Worm (Caenorhabditis elegans): ENCODE data around the gene ncx-5.

DNA sequence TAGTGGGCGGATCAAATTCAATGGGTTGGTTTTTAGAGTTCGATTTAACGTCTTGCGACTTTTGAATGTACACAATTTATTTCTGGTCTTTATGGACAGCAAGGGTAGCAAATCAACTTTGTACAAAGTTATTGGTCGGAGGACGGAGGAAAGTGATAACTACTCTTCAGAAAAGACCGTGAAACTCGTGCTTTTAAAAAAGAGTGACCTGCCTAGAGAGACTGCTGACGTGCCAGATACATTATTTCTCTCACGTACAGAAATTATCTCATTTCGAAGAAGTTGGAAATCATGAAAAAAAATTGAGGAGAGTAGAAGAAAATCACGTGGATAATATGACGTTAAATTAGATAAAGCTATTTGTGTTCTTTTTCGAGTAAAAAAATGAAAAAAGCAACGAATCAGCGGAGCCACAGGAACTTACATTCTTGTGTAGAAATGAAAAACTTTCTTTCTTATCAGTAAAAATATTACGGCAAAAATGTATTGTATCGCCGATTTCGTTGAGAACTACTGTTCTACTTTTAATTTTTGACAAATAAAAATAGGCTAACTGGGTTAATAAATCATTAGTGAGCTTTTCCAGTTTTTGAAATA is 46.3 kb upstream of the ncx-5 start, which contains the start of gene ppm-1.A:
- TF ChIP-seq ceh-79 (tag; optimal IDR thresholded peaks at IDR 0.05) (no peak), B0336.3 (GFP tag; IDR thresholded peaks at IDR 0.05) (no peak), lsy-27 (tag; optimal IDR thresholded peaks at IDR 0.05; ENCODE audit: borderline replicate concordance, insufficient read depth) (no peak), unc-62 (GFP tag; optimal IDR thresholded peaks at IDR 0.05) (no peak), cebp-1 (GFP tag; IDR thresholded peaks at IDR 0.05) (no peak), cebp-1 (tag; optimal IDR thresholded peaks at IDR 0.05) (no peak), ama-1 (optimal IDR thresholded peaks at IDR 0.05) (no peak), ama-1 (GFP tag; optimal IDR thresholded peaks at IDR 0.05) (no peak), pha-4 (tag; optimal IDR thresholded peaks at IDR 0.05) (no peak), ztf-28 (GFP tag; IDR thresholded peaks at IDR 0.05) (no peak), ceh-58 (GFP tag; IDR thresholded peaks at IDR 0.05) (no peak)

All from whole organism, young adult.